Fruit fly (Drosophila melanogaster) whole organism, embryonic: ENCODE data around the gene HDAC4.

Experiments used
- CG16863 ChIP-seq: fragments of 200-800 bp; sonication (Bioruptor generic); optimal IDR thresholded peaks from 3 replicates; lab custom pipeline; 2016; ENCODE audit warnings: missing biosample characterization, missing genetic modification characterization
- CG32532 ChIP-seq: fragments of 200-800 bp; sonication (Bioruptor generic); IDR thresholded peaks from 2 replicates; pipeline ENCODE4 v1.3.6; 2022; ENCODE audit warnings: missing biosample characterization, missing genetic modification characterization
- CG3838 ChIP-seq: fragments of 200-800 bp; sonication (Bioruptor generic); optimal IDR thresholded peaks from 3 replicates; lab custom pipeline; 2016; ENCODE audit warnings: missing biosample characterization, missing genetic modification characterization
- CG8478 ChIP-seq: fragments of >200 bp; optimal IDR thresholded peaks from 2 replicates; lab custom pipeline; 2018
- CG9797 ChIP-seq: fragments of 200-800 bp; sonication (Bioruptor generic); optimal IDR thresholded peaks from 3 replicates; lab custom pipeline; 2018; ENCODE audit warnings: missing biosample characterization, mild to moderate bottlenecking, missing genetic modification characterization
- CrebB ChIP-seq: fragments of 200-800 bp; sonication (Bioruptor generic); optimal IDR thresholded peaks from 3 replicates; lab custom pipeline; 2018; ENCODE audit warnings: missing biosample characterization, mild to moderate bottlenecking, missing genetic modification characterization
- MBD-R2 ChIP-seq: fragments of 200-800 bp; sonication (Bioruptor generic); IDR thresholded peaks from 2 replicates; pipeline ENCODE4 v1.3.6; 2022; ENCODE audit warnings: missing biosample characterization, missing genetic modification characterization
- Xbp1 ChIP-seq: fragments of 200-800 bp; sonication (Bioruptor generic); optimal IDR thresholded peaks from 3 replicates; lab custom pipeline; 2016; ENCODE audit warnings: missing biosample characterization, mild to moderate bottlenecking, missing genetic modification characterization
- dmrt11E ChIP-seq: fragments of 200-800 bp; sonication (Bioruptor generic); optimal IDR thresholded peaks from 3 replicates; lab custom pipeline; 2018; ENCODE audit warnings: missing biosample characterization, mild to moderate bottlenecking, missing genetic modification characterization, moderate library complexity
- lbe ChIP-seq: fragments of 200-800 bp; sonication (Bioruptor generic); optimal IDR thresholded peaks from 2 replicates; lab custom pipeline; 2016; ENCODE audit warnings: missing biosample characterization, mild to moderate bottlenecking, missing genetic modification characterization
- maf-S ChIP-seq: fragments of 200-800 bp; sonication (Bioruptor generic); optimal IDR thresholded peaks from 2 replicates; lab custom pipeline; 2016; ENCODE audit warnings: missing biosample characterization, missing genetic modification characterization
- mld ChIP-seq: fragments of 200-800 bp; sonication (Bioruptor generic); IDR thresholded peaks from 3 replicates; pipeline ENCODE4 v1.3.6; 2022; ENCODE audit warnings: missing biosample characterization, missing genetic modification characterization; ENCODE audit not compliant: partially characterized antibody
- prd ChIP-seq, 3 experiments: fragments of >200 bp in 2 of 3; fragments of 200-800 bp in 1 of 3; sonication (Bioruptor generic) in 1 of 3; optimal IDR thresholded peaks in 2 of 3; IDR thresholded peaks in 1 of 3; 2 replicates in 2 of 3; 3 replicates in 1 of 3; pipeline versions ENCODE4 v1.3.6 to Lab custom; 2017 to 2022; ENCODE audit warnings: missing biosample characterization in 1 of 3, missing genetic modification characterization in 1 of 3

dm6 chrX:13243726-13244323 is 41.6 kb downstream of the HDAC4 start:
- TF ChIP-seq Xbp1 (GFP tag; lab: Kevin White, UChicago): no peak
- TF ChIP-seq prd (optimal IDR thresholded peaks at IDR 0.05; lab: Kevin White, UChicago): no peak
- TF ChIP-seq prd (GFP tag; IDR thresholded peaks at IDR 0.05; lab: Robert Waterston, UW): no peak
- TF ChIP-seq CG16863 (GFP tag; lab: Kevin White, UChicago): no peak
- no peak for TF ChIP-seq CG3838 (GFP tag; lab: Kevin White, UChicago)
- no peak for TF ChIP-seq maf-S
- no peak for TF ChIP-seq CG32532 (GFP tag; lab: Robert Waterston, UW)
- no peak for TF ChIP-seq MBD-R2
- TF ChIP-seq lbe (GFP tag; lab: Kevin White, UChicago): no peak
- no peak for TF ChIP-seq CG8478 (lab: Kevin White, UChicago)
- TF ChIP-seq CrebB (tag; lab: Kevin White, UChicago): no peak
- no peak for TF ChIP-seq CG9797 (GFP tag; lab: Kevin White, UChicago)
- TF ChIP-seq mld (GFP tag; lab: Robert Waterston, UW): no peak
- TF ChIP-seq dmrt11E (tag; lab: Kevin White, UChicago): no peak
